Worm (Caenorhabditis elegans) whole organism, young adult: ENCODE measurements around the gene B0336.12.

Source experiments
- B0035.1 ChIP-seq: sonication (generic microtip); optimal IDR thresholded peaks from 2 replicates; lab custom pipeline; 2016; ENCODE audit warnings: missing genetic modification characterization, mild to moderate bottlenecking, missing compliant biosample characterization, missing genotype, missing genetic modification reagents
- B0261.1 ChIP-seq: sonication (generic microtip); optimal IDR thresholded peaks from 2 replicates; lab custom pipeline; 2016; ENCODE audit warnings: mild to moderate bottlenecking, missing genetic modification characterization, moderate library complexity, missing compliant biosample characterization
- B0336.3 ChIP-seq: fragments of 200-800 bp; sonication (Bioruptor generic); IDR thresholded peaks from 2 replicates; pipeline ENCODE4 v1.3.6; 2022; ENCODE audit warnings: missing genetic modification characterization, missing compliant biosample characterization
- F49E8.2 ChIP-seq: sonication (generic microtip); optimal IDR thresholded peaks from 3 replicates; lab custom pipeline; 2017; ENCODE audit warnings: missing genetic modification characterization, mild to moderate bottlenecking, missing compliant biosample characterization, antibody characterized with exemption, moderate library complexity; ENCODE audit not compliant: insufficient read depth
- F52B5.7 ChIP-seq: sonication (generic microtip); optimal IDR thresholded peaks from 2 replicates; lab custom pipeline; 2016; ENCODE audit warnings: mild to moderate bottlenecking, missing genetic modification characterization, missing compliant biosample characterization
- F55B11.4 ChIP-seq: sonication (generic microtip); optimal IDR thresholded peaks from 2 replicates; lab custom pipeline; 2016; ENCODE audit warnings: missing compliant biosample characterization, missing genetic modification characterization, borderline replicate concordance; ENCODE audit not compliant: insufficient read depth
- F57C9.4 ChIP-seq: sonication (generic microtip); optimal IDR thresholded peaks from 2 replicates; lab custom pipeline; 2017; ENCODE audit warnings: mild to moderate bottlenecking, missing genetic modification characterization, missing compliant biosample characterization
- K12H6.12 ChIP-seq: fragments of 200-800 bp; sonication (Bioruptor generic); optimal IDR thresholded peaks from 2 replicates; lab custom pipeline; 2018; ENCODE audit warnings: mild to moderate bottlenecking, missing genetic modification characterization, missing compliant biosample characterization
- T26A5.8 ChIP-seq: sonication (generic microtip); optimal IDR thresholded peaks from 2 replicates; lab custom pipeline; 2016; ENCODE audit warnings: missing genetic modification characterization, missing compliant biosample characterization
- Y53F4B.3 ChIP-seq: fragments of 200-800 bp; sonication (Bioruptor generic); IDR thresholded peaks from 2 replicates; pipeline ENCODE4 v1.3.6; 2022; ENCODE audit warnings: missing genetic modification reagents, missing genetic modification characterization, missing compliant biosample characterization
- Y53G8AR.9 ChIP-seq: fragments of 200-800 bp; sonication (Bioruptor generic); conservative IDR thresholded peaks from 2 replicates; pipeline ENCODE4 v1.3.6; 2022; ENCODE audit warnings: missing genetic modification reagents, missing genetic modification characterization, missing compliant biosample characterization
- Y56A3A.18 ChIP-seq: fragments of 200-800 bp; sonication (Bioruptor generic); IDR thresholded peaks from 2 replicates; pipeline ENCODE4 v1.3.6; 2022; ENCODE audit warnings: missing genetic modification reagents, missing genetic modification characterization, missing compliant biosample characterization
- Y67H2A.10 ChIP-seq: fragments of 200-800 bp; sonication (Bioruptor generic); conservative IDR thresholded peaks from 2 replicates; pipeline ENCODE4 v1.3.6; 2022; ENCODE audit warnings: missing genetic modification reagents, missing genetic modification characterization, missing compliant biosample characterization
- aptf-2 ChIP-seq: fragments of 200-800 bp; sonication (Bioruptor generic); conservative IDR thresholded peaks from 2 replicates; pipeline ENCODE4 v1.3.6; 2022; ENCODE audit warnings: missing genetic modification reagents, missing genetic modification characterization, missing compliant biosample characterization
- athp-1 ChIP-seq: sonication (generic microtip); optimal IDR thresholded peaks from 2 replicates; lab custom pipeline; 2017; ENCODE audit warnings: mild to moderate bottlenecking, missing genetic modification characterization, missing compliant biosample characterization
- cebp-1 ChIP-seq, 2 experiments: fragments of 200-800 bp in 1 of 2; sonication (Bioruptor generic) in 1 of 2; sonication (generic microtip) in 1 of 2; IDR thresholded peaks in 1 of 2; optimal IDR thresholded peaks in 1 of 2; 2 replicates each; pipeline versions ENCODE4 v1.3.6 to Lab custom; 2017 to 2022; ENCODE audit warnings: missing compliant biosample characterization in 2 of 2, missing genetic modification characterization in 2 of 2, mild to moderate bottlenecking in 1 of 2, missing genetic modification reagents in 1 of 2, moderate library complexity in 1 of 2
- die-1 ChIP-seq: sonication (generic microtip); optimal IDR thresholded peaks from 2 replicates; lab custom pipeline; 2016; ENCODE audit warnings: missing genotype, mild to moderate bottlenecking, missing genetic modification characterization, missing compliant biosample characterization
- efl-1 ChIP-seq: fragments of 150-350 bp; optimal IDR thresholded peaks from 2 replicates; lab custom pipeline; 2014; ENCODE audit warnings: missing biosample characterization, missing genetic modification reagents, missing genetic modification characterization
- egl-44 ChIP-seq: fragments of 200-800 bp; sonication (Bioruptor generic); IDR thresholded peaks from 2 replicates; pipeline ENCODE4 v1.3.6; 2022; ENCODE audit warnings: missing genetic modification reagents, missing genetic modification characterization, missing compliant biosample characterization
- egrh-3 ChIP-seq: fragments of 200-800 bp; sonication (Bioruptor generic); IDR thresholded peaks from 2 replicates; pipeline ENCODE4 v1.3.6; 2022; ENCODE audit warnings: missing genetic modification reagents, missing genetic modification characterization, missing compliant biosample characterization
- gei-17 ChIP-seq: fragments of 200-800 bp; sonication (Bioruptor generic); optimal IDR thresholded peaks from 2 replicates; lab custom pipeline; 2018; ENCODE audit warnings: mild to moderate bottlenecking, missing genetic modification characterization, missing compliant biosample characterization
- let-607 ChIP-seq, 2 experiments: fragments of 200-800 bp in 1 of 2; sonication (Bioruptor generic) in 1 of 2; sonication (generic microtip) in 1 of 2; optimal IDR thresholded peaks; 2 replicates each; lab custom pipeline; 2016 to 2018; ENCODE audit warnings: mild to moderate bottlenecking in 2 of 2, missing compliant biosample characterization in 2 of 2, missing genetic modification characterization in 2 of 2, moderate library complexity in 2 of 2, missing genotype in 1 of 2
- lin-26 ChIP-seq: fragments of 200-800 bp; sonication (Bioruptor generic); IDR thresholded peaks from 2 replicates; pipeline ENCODE4 v1.3.6; 2022; ENCODE audit warnings: missing genetic modification reagents, missing genetic modification characterization, missing compliant biosample characterization
- lin-35 ChIP-seq, 3 experiments: fragments of 150-350 bp in 2 of 3; sonication (generic microtip) in 1 of 3; optimal IDR thresholded peaks; 2 replicates each; lab custom pipeline; 2014 to 2018; ENCODE audit warnings: missing biosample characterization in 3 of 3, missing genetic modification characterization in 3 of 3, missing genetic modification reagents in 3 of 3
- lin-40 ChIP-seq: sonication (generic microtip); optimal IDR thresholded peaks from 2 replicates; lab custom pipeline; 2016; ENCODE audit warnings: missing genetic modification characterization, mild to moderate bottlenecking, missing compliant biosample characterization, missing genotype, missing genetic modification reagents
- lin-54 ChIP-seq: fragments of 200-800 bp; sonication (Bioruptor generic); optimal IDR thresholded peaks from 2 replicates; lab custom pipeline; 2018; ENCODE audit warnings: mild to moderate bottlenecking, missing genetic modification characterization, missing compliant biosample characterization
- lsl-1 ChIP-seq: fragments of 200-800 bp; sonication (Bioruptor generic); optimal IDR thresholded peaks from 2 replicates; lab custom pipeline; 2018; ENCODE audit warnings: mild to moderate bottlenecking, missing genetic modification characterization, moderate library complexity, missing compliant biosample characterization
- madf-3 ChIP-seq: fragments of 200-800 bp; sonication (Bioruptor generic); IDR thresholded peaks from 2 replicates; pipeline ENCODE4 v1.3.6; 2022; ENCODE audit warnings: missing genetic modification reagents, missing genetic modification characterization, missing compliant biosample characterization
- mcd-1 ChIP-seq: fragments of 200-800 bp; sonication (Bioruptor generic); IDR thresholded peaks from 2 replicates; pipeline ENCODE4 v1.3.6; 2022; ENCODE audit warnings: missing genetic modification reagents, missing genetic modification characterization, missing compliant biosample characterization
- nfya-1 ChIP-seq: sonication (generic microtip); optimal IDR thresholded peaks from 2 replicates; lab custom pipeline; 2017; ENCODE audit warnings: antibody characterized with exemption, missing compliant biosample characterization, missing genetic modification characterization, borderline replicate concordance; ENCODE audit not compliant: insufficient read depth
- nfyb-1 ChIP-seq: fragments of 200-800 bp; sonication (Bioruptor generic); IDR thresholded peaks from 2 replicates; pipeline ENCODE4 v1.3.6; 2022; ENCODE audit warnings: missing genetic modification reagents, missing genetic modification characterization, missing compliant biosample characterization
- nhr-120 ChIP-seq: fragments of 200-800 bp; sonication (Bioruptor generic); IDR thresholded peaks from 2 replicates; pipeline ENCODE4 v1.3.6; 2022; ENCODE audit warnings: missing genetic modification characterization, missing compliant biosample characterization
- nhr-179 ChIP-seq: sonication (generic microtip); optimal IDR thresholded peaks from 2 replicates; lab custom pipeline; 2016; ENCODE audit warnings: mild to moderate bottlenecking, missing genetic modification characterization, missing compliant biosample characterization
- nhr-27 ChIP-seq: fragments of 200-800 bp; sonication (Bioruptor generic); optimal IDR thresholded peaks from 2 replicates; lab custom pipeline; 2018; ENCODE audit warnings: mild to moderate bottlenecking, missing genetic modification characterization, moderate library complexity, missing compliant biosample characterization
- nhr-80 ChIP-seq: sonication (generic microtip); optimal IDR thresholded peaks from 2 replicates; lab custom pipeline; 2016; ENCODE audit warnings: missing genetic modification characterization, missing compliant biosample characterization
- pha-4 ChIP-seq: fragments of 150-350 bp; sonication (generic microtip); optimal IDR thresholded peaks from 2 replicates; lab custom pipeline; 2014; ENCODE audit warnings: missing biosample characterization, missing genetic modification reagents, missing genetic modification characterization
- rcor-1 ChIP-seq: fragments of 200-800 bp; sonication (Bioruptor generic); IDR thresholded peaks from 2 replicates; pipeline ENCODE4 v1.3.6; 2022; ENCODE audit warnings: missing genetic modification reagents, missing genetic modification characterization, missing compliant biosample characterization
- rpc-1 ChIP-seq, 2 experiments: fragments of 150-350 bp in 1 of 2; sonication (generic microtip) in 1 of 2; optimal IDR thresholded peaks; 2 replicates each; lab custom pipeline; 2014 to 2018; ENCODE audit warnings: missing biosample characterization in 1 of 2, missing genetic modification characterization in 1 of 2, missing genetic modification reagents in 1 of 2, missing genotype in 1 of 2
- snpc-3.4 ChIP-seq: sonication (generic microtip); optimal IDR thresholded peaks from 2 replicates; lab custom pipeline; 2017; ENCODE audit warnings: missing genetic modification characterization, mild to moderate bottlenecking, missing compliant biosample characterization, antibody characterized with exemption, moderate library complexity, missing genotype, missing genetic modification reagents
- snpc-4 ChIP-seq, 5 experiments: fragments of 150-350 bp in 1 of 5; sonication (generic microtip) in 4 of 5; optimal IDR thresholded peaks; 2 replicates each; lab custom pipeline; 2014 to 2018; ENCODE audit warnings: missing genetic modification characterization in 5 of 5, missing biosample characterization in 3 of 5, antibody characterized with exemption in 2 of 5, mild to moderate bottlenecking in 2 of 5, missing compliant biosample characterization in 2 of 5, missing genotype in 2 of 5, moderate library complexity in 2 of 5, missing genetic modification reagents in 1 of 5
- tlf-1 ChIP-seq: fragments of 200-800 bp; sonication (Bioruptor generic); optimal IDR thresholded peaks from 2 replicates; lab custom pipeline; 2018; ENCODE audit warnings: mild to moderate bottlenecking, missing genetic modification characterization, missing compliant biosample characterization
- ztf-22 ChIP-seq: fragments of 200-800 bp; sonication (Bioruptor generic); optimal IDR thresholded peaks from 2 replicates; lab custom pipeline; 2018; ENCODE audit warnings: mild to moderate bottlenecking, missing genetic modification characterization, moderate library complexity, missing compliant biosample characterization
- ztf-26 ChIP-seq: sonication (generic microtip); optimal IDR thresholded peaks from 2 replicates; lab custom pipeline; 2017; ENCODE audit warnings: missing genetic modification characterization, missing compliant biosample characterization
- ztf-28 ChIP-seq: fragments of 200-800 bp; sonication (Bioruptor generic); IDR thresholded peaks from 2 replicates; pipeline ENCODE4 v1.3.6; 2022; ENCODE audit warnings: missing genetic modification reagents, missing genetic modification characterization, missing compliant biosample characterization

The B0336.12 gene

ce11 chrIII:5715467-5715866, 5.5 kb upstream of the B0336.12 start (continued):
- no peak for TF ChIP-seq cebp-1 (GFP tag; IDR thresholded peaks at IDR 0.05; lab: Robert Waterston, UW)
- TF ChIP-seq cebp-1 (tag; optimal IDR thresholded peaks at IDR 0.05; lab: Kevin White, UChicago), result peak; percentile 52
- no peak for TF ChIP-seq nhr-179 (tag; lab: Kevin White, UChicago)
- TF ChIP-seq B0035.1 (tag; lab: Kevin White, UChicago), result no peak
- TF ChIP-seq lin-54, result peak; percentile 1
- peak; percentile 81 for TF ChIP-seq ztf-26 (tag; lab: Kevin White, UChicago)
- no peak for TF ChIP-seq snpc-4 (GFP tag; optimal IDR thresholded peaks at IDR 0.05; lab: Kevin White, UChicago)
- peak in 2 of 4 experiments; percentile 38 for TF ChIP-seq snpc-4 (tag; optimal IDR thresholded peaks at IDR 0.05; lab: Kevin White, UChicago)
- no peak for TF ChIP-seq nfya-1 (tag; lab: Kevin White, UChicago)
- 0 out of 2 replicates have a peak, but pooled peaks have one; percentile 26 for TF ChIP-seq ztf-28 (GFP tag; lab: Robert Waterston, UW)
- TF ChIP-seq nhr-27 (tag; lab: Kevin White, UChicago), result peak; percentile 16
- no peak for TF ChIP-seq pha-4
- TF ChIP-seq egl-44 (GFP tag; lab: Robert Waterston, UW), result no peak
- TF ChIP-seq nhr-80 (tag; lab: Kevin White, UChicago), result peak; percentile 79
- TF ChIP-seq tlf-1, result no peak
- TF ChIP-seq lin-26 (GFP tag; lab: Robert Waterston, UW), result 0 out of 2 replicates have a peak, but pooled peaks have one; percentile 15
- no peak for TF ChIP-seq nhr-120
- TF ChIP-seq lin-40 (tag; lab: Kevin White, UChicago), result peak; percentile 47
- TF ChIP-seq nfyb-1, result peak; percentile 40; the same call in 1 of the 2 replicates
- TF ChIP-seq, all 124 proteins: peak for 30

- TF ChIP-seq Y53G8AR.9 (GFP tag; lab: Robert Waterston, UW) (peak; percentile 64; the same call in 1 of the 2 replicates), lsl-1 (GFP tag; lab: Kevin White, UChicago) (no peak), efl-1 (GFP tag; lab: Kevin White, UChicago) (peak; percentile 1), let-607 (tag; optimal IDR thresholded peaks at IDR 0.05; lab: Kevin White, UChicago) (peak in 1 of 2 experiments; percentile 90), gei-17 (GFP tag; lab: Kevin White, UChicago) (no peak), aptf-2 (GFP tag; lab: Robert Waterston, UW) (no peak), B0336.3 (GFP tag; lab: Robert Waterston, UW) (peak; percentile 50; the same call in 1 of the 2 replicates), T26A5.8 (tag; lab: Kevin White, UChicago) (no peak), madf-3 (0 out of 2 replicates have a peak, but pooled peaks have one; percentile 47), Y56A3A.18 (0 out of 2 replicates have a peak, but pooled peaks have one; percentile 23), lin-35 (GFP tag; optimal IDR thresholded peaks at IDR 0.05; lab: Kevin White, UChicago) (no peak), lin-54 (no peak), F52B5.7 (tag; lab: Kevin White, UChicago) (no peak), snpc-3.4 (peak; percentile 50), Y67H2A.10 (GFP tag; lab: Robert Waterston, UW) (no peak), F49E8.2 (tag; lab: Kevin White, UChicago) (no peak), B0261.1 (tag; lab: Kevin White, UChicago) (no peak), F55B11.4 (tag; lab: Kevin White, UChicago) (no peak), cebp-1 (GFP tag; IDR thresholded peaks at IDR 0.05; lab: Robert Waterston, UW) (no peak), cebp-1 (tag; optimal IDR thresholded peaks at IDR 0.05; lab: Kevin White, UChicago) (no peak), B0035.1 (tag; lab: Kevin White, UChicago) (no peak), tlf-1 (no peak), athp-1 (tag; lab: Kevin White, UChicago) (no peak), egrh-3 (no peak), rpc-1 (optimal IDR thresholded peaks at IDR 0.05; lab: Kevin White, UChicago) (no peak), rpc-1 (tag; optimal IDR thresholded peaks at IDR 0.05; lab: Kevin White, UChicago) (no peak), mcd-1 (GFP tag; lab: Robert Waterston, UW) (no peak), rcor-1 (GFP tag; lab: Robert Waterston, UW) (no peak), ztf-22 (no peak), F57C9.4 (tag; lab: Kevin White, UChicago) (no peak), die-1 (tag; lab: Kevin White, UChicago) (no peak), K12H6.12 (tag; lab: Kevin White, UChicago) (no peak), Y53F4B.3 (GFP tag; lab: Robert Waterston, UW) (no peak)
Measured at ce11 chrIII:5714984-5715454, 5.1 kb upstream of the B0336.12 start.
